Fruit fly (Drosophila melanogaster) whole organism, embryonic: Measurements from ENCODE around the gene CG5762.

Experiments
- Abd-B ChIP-seq: fragments of 200-800 bp; sonication (Bioruptor generic); optimal IDR thresholded peaks from 2 replicates; lab custom pipeline; 2018; ENCODE audit warnings: missing biosample characterization, mild to moderate bottlenecking, missing genetic modification characterization, moderate library complexity
- Adf1 ChIP-seq: fragments of 200-800 bp; sonication (Bioruptor generic); IDR thresholded peaks from 2 replicates; pipeline ENCODE4 v1.3.6; 2022; ENCODE audit warnings: missing biosample characterization, missing genetic modification characterization
- Bdp1 ChIP-seq: fragments of 200-800 bp; sonication (Bioruptor generic); optimal IDR thresholded peaks from 3 replicates; lab custom pipeline; 2016; ENCODE audit warnings: missing biosample characterization, missing genetic modification characterization
- CG10366 ChIP-seq: fragments of 200-800 bp; sonication (Bioruptor generic); IDR thresholded peaks from 2 replicates; pipeline ENCODE4 v1.3.6; 2022; ENCODE audit warnings: missing biosample characterization, missing genetic modification characterization
- CG12219 ChIP-seq: fragments of 200-800 bp; sonication (Bioruptor generic); optimal IDR thresholded peaks from 3 replicates; lab custom pipeline; 2018; ENCODE audit warnings: missing biosample characterization, mild to moderate bottlenecking, missing genetic modification characterization
- CG12659 ChIP-seq: fragments of 200-800 bp; sonication (Bioruptor generic); optimal IDR thresholded peaks from 3 replicates; lab custom pipeline; 2017; ENCODE audit warnings: mild to moderate bottlenecking, missing biosample characterization, missing genetic modification reagents, missing genetic modification characterization
- CG12769 ChIP-seq: fragments of 200-800 bp; sonication (Bioruptor generic); optimal IDR thresholded peaks from 2 replicates; lab custom pipeline; 2019; ENCODE audit warnings: missing biosample characterization, mild to moderate bottlenecking, missing genetic modification characterization, moderate library complexity
- CG13287 ChIP-seq: fragments of 200-800 bp; sonication (Bioruptor generic); IDR thresholded peaks from 2 replicates; pipeline ENCODE4 v1.3.6; 2022; ENCODE audit warnings: missing biosample characterization, missing genetic modification characterization; ENCODE audit not compliant: partially characterized antibody
- CG1647 ChIP-seq: fragments of 200-800 bp; sonication (Bioruptor generic); optimal IDR thresholded peaks from 3 replicates; lab custom pipeline; 2016; ENCODE audit warnings: missing biosample characterization, missing genetic modification characterization
- CG16813 ChIP-seq: fragments of 200-800 bp; sonication (Bioruptor generic); IDR thresholded peaks from 3 replicates; pipeline ENCODE4 v1.3.6; 2022; ENCODE audit warnings: missing biosample characterization, missing genetic modification characterization; ENCODE audit not compliant: partially characterized antibody
- CG17802 ChIP-seq: fragments of 200-800 bp; sonication (Bioruptor generic); optimal IDR thresholded peaks from 2 replicates; lab custom pipeline; 2018; ENCODE audit warnings: missing biosample characterization, mild to moderate bottlenecking, missing genetic modification characterization, moderate library complexity
- CG2116 ChIP-seq: fragments of 200-800 bp; sonication (Bioruptor generic); optimal IDR thresholded peaks from 3 replicates; lab custom pipeline; 2018; ENCODE audit warnings: missing biosample characterization, mild to moderate bottlenecking, missing genetic modification characterization
- CG2678 ChIP-seq: fragments of 200-800 bp; sonication (Bioruptor generic); optimal IDR thresholded peaks from 3 replicates; lab custom pipeline; 2019; ENCODE audit warnings: missing biosample characterization, mild to moderate bottlenecking, missing genetic modification characterization, moderate library complexity
- CG30431 ChIP-seq: fragments of 200-800 bp; sonication (Bioruptor generic); optimal IDR thresholded peaks from 2 replicates; lab custom pipeline; 2017; ENCODE audit warnings: missing biosample characterization, missing genetic modification characterization
- CG3163 ChIP-seq: fragments of 200-800 bp; sonication (Bioruptor generic); optimal IDR thresholded peaks from 3 replicates; lab custom pipeline; 2016; ENCODE audit warnings: missing biosample characterization, missing genetic modification characterization
- CG34422 ChIP-seq: fragments of 200-800 bp; sonication (Bioruptor generic); IDR thresholded peaks from 3 replicates; pipeline ENCODE4 v1.3.6; 2022; ENCODE audit warnings: missing biosample characterization, missing genetic modification characterization
- CG4360 ChIP-seq: fragments of 200-800 bp; sonication (Bioruptor generic); IDR thresholded peaks from 2 replicates; pipeline ENCODE4 v1.3.6; 2022; ENCODE audit warnings: missing biosample characterization, missing genetic modification characterization
- CG4617 ChIP-seq: fragments of 200-800 bp; sonication (Bioruptor generic); optimal IDR thresholded peaks from 3 replicates; lab custom pipeline; 2016; ENCODE audit warnings: missing biosample characterization, missing genetic modification characterization, borderline replicate concordance
- CG4730 ChIP-seq: fragments of 200-800 bp; sonication (Bioruptor generic); IDR thresholded peaks from 2 replicates; pipeline ENCODE4 v1.3.6; 2022; ENCODE audit warnings: missing biosample characterization, missing genetic modification characterization
- CG6791 ChIP-seq: fragments of 200-800 bp; sonication (Bioruptor generic); IDR thresholded peaks from 3 replicates; pipeline ENCODE4 v1.3.6; 2022; ENCODE audit warnings: missing biosample characterization, missing genetic modification characterization; ENCODE audit not compliant: partially characterized antibody
- CG9609 ChIP-seq: fragments of 200-800 bp; sonication (Bioruptor generic); optimal IDR thresholded peaks from 3 replicates; lab custom pipeline; 2016; ENCODE audit warnings: missing biosample characterization, missing genetic modification characterization
- Chrac-16 ChIP-seq: fragments of 200-800 bp; sonication (Bioruptor generic); optimal IDR thresholded peaks from 3 replicates; lab custom pipeline; 2016; ENCODE audit warnings: missing biosample characterization, missing genetic modification characterization
- CkIIα-i1 ChIP-seq: fragments of 200-800 bp; sonication (Bioruptor generic); IDR thresholded peaks from 2 replicates; pipeline ENCODE4 v1.3.6; 2022; ENCODE audit warnings: missing biosample characterization, missing genetic modification characterization
- Ets97D ChIP-seq: fragments of 200-800 bp; sonication (Bioruptor generic); optimal IDR thresholded peaks from 3 replicates; lab custom pipeline; 2016; ENCODE audit warnings: missing biosample characterization, missing genetic modification characterization
- Gug ChIP-seq: fragments of 200-800 bp; sonication (Bioruptor generic); IDR thresholded peaks from 4 replicates; pipeline ENCODE4 v1.3.6; 2022; ENCODE audit warnings: missing biosample characterization, missing genetic modification characterization
- Hmr ChIP-seq: fragments of 200-800 bp; sonication (Bioruptor generic); optimal IDR thresholded peaks from 3 replicates; lab custom pipeline; 2017; ENCODE audit warnings: mild to moderate bottlenecking, missing biosample characterization, missing genetic modification reagents, missing genetic modification characterization
- Hmx ChIP-seq: fragments of 200-800 bp; sonication (Bioruptor generic); optimal IDR thresholded peaks from 2 replicates; lab custom pipeline; 2016; ENCODE audit warnings: missing biosample characterization, missing genetic modification characterization
- Hr3 ChIP-seq: fragments of 200-800 bp; sonication (Bioruptor generic); optimal IDR thresholded peaks from 3 replicates; lab custom pipeline; 2016; ENCODE audit warnings: missing biosample characterization, missing genetic modification characterization
- Nf-YA ChIP-seq: fragments of 200-800 bp; sonication (Bioruptor generic); IDR thresholded peaks from 2 replicates; pipeline ENCODE4 v1.3.6; 2022; ENCODE audit warnings: missing biosample characterization, missing genetic modification characterization
- Nf-YB ChIP-seq: fragments of 200-800 bp; sonication (Bioruptor generic); optimal IDR thresholded peaks from 3 replicates; lab custom pipeline; 2019; ENCODE audit warnings: missing biosample characterization, mild to moderate bottlenecking, missing genetic modification characterization, moderate library complexity
- Opbp ChIP-seq: fragments of 200-800 bp; sonication (Bioruptor generic); IDR thresholded peaks from 3 replicates; pipeline ENCODE4 v1.3.6; 2022; ENCODE audit warnings: missing biosample characterization, missing genetic modification characterization; ENCODE audit not compliant: partially characterized antibody
- PHDP ChIP-seq: fragments of 200-800 bp; sonication (Bioruptor generic); optimal IDR thresholded peaks from 3 replicates; lab custom pipeline; 2018; ENCODE audit warnings: missing biosample characterization, mild to moderate bottlenecking, missing genetic modification characterization, moderate library complexity
- Usf ChIP-seq: fragments of 200-800 bp; sonication (Bioruptor generic); optimal IDR thresholded peaks from 2 replicates; lab custom pipeline; 2017; ENCODE audit warnings: missing genotype, missing biosample characterization, missing genetic modification characterization
- ac ChIP-seq: fragments of 200-800 bp; sonication (Bioruptor generic); optimal IDR thresholded peaks from 3 replicates; lab custom pipeline; 2017; ENCODE audit warnings: missing biosample characterization, mild to moderate bottlenecking, missing genetic modification characterization
- bowl ChIP-seq: fragments of 200-800 bp; sonication (Bioruptor generic); IDR thresholded peaks from 2 replicates; pipeline ENCODE4 v1.3.6; 2022; ENCODE audit warnings: missing biosample characterization, missing genetic modification characterization
- dpn ChIP-seq, 2 experiments: fragments of 200-800 bp; sonication (Bioruptor generic); optimal IDR thresholded peaks; 3 replicates each; lab custom pipeline; 2016; ENCODE audit warnings: missing biosample characterization in 2 of 2, missing genetic modification characterization in 2 of 2
- fu2 ChIP-seq: fragments of 200-800 bp; sonication (Bioruptor generic); optimal IDR thresholded peaks from 2 replicates; lab custom pipeline; 2016; ENCODE audit warnings: missing biosample characterization, missing genetic modification characterization
- ken ChIP-seq: fragments of 200-800 bp; sonication (Bioruptor generic); IDR thresholded peaks from 3 replicates; pipeline ENCODE4 v1.3.6; 2022; ENCODE audit warnings: missing biosample characterization, missing genetic modification characterization
- luna ChIP-seq: fragments of 200-800 bp; sonication (Bioruptor generic); optimal IDR thresholded peaks from 2 replicates; lab custom pipeline; 2016; ENCODE audit warnings: missing biosample characterization, missing genetic modification characterization
- org-1 ChIP-seq: fragments of 200-800 bp; sonication (Bioruptor generic); optimal IDR thresholded peaks from 2 replicates; lab custom pipeline; 2017; ENCODE audit warnings: missing biosample characterization, missing genetic modification characterization
- scrt ChIP-seq: fragments of 200-800 bp; sonication (Bioruptor generic); optimal IDR thresholded peaks from 2 replicates; lab custom pipeline; 2018; ENCODE audit warnings: missing biosample characterization, mild to moderate bottlenecking, missing genetic modification characterization, moderate library complexity
- sisA ChIP-seq: fragments of 200-800 bp; sonication (Bioruptor generic); IDR thresholded peaks from 2 replicates; pipeline ENCODE4 v1.3.6; 2022; ENCODE audit warnings: missing biosample characterization, missing genetic modification characterization
- slp2 ChIP-seq: fragments of 200-800 bp; sonication (Bioruptor generic); optimal IDR thresholded peaks from 2 replicates; lab custom pipeline; 2016; ENCODE audit warnings: missing biosample characterization, missing genetic modification characterization
- sr ChIP-seq: fragments of 200-800 bp; sonication (Bioruptor generic); IDR thresholded peaks from 3 replicates; pipeline ENCODE4 v1.3.6; 2022; ENCODE audit warnings: missing biosample characterization, missing genetic modification characterization
- tio ChIP-seq: fragments of 200-800 bp; sonication (Bioruptor generic); optimal IDR thresholded peaks from 2 replicates; lab custom pipeline; 2017; ENCODE audit warnings: missing biosample characterization, missing genetic modification characterization, inconsistent platforms
- toy ChIP-seq: fragments of 200-800 bp; sonication (Bioruptor generic); IDR thresholded peaks from 2 replicates; pipeline ENCODE4 v1.3.6; 2022; ENCODE audit warnings: missing biosample characterization, missing genetic modification characterization
- tx ChIP-seq: fragments of 200-800 bp; sonication (Bioruptor generic); optimal IDR thresholded peaks from 2 replicates; lab custom pipeline; 2016; ENCODE audit warnings: missing biosample characterization, missing genetic modification characterization
- unc-4 ChIP-seq: fragments of 200-800 bp; sonication (Bioruptor generic); IDR thresholded peaks from 2 replicates; pipeline ENCODE4 v1.3.6; 2022; ENCODE audit warnings: missing biosample characterization, missing genetic modification characterization; ENCODE audit not compliant: partially characterized antibody
- wdn ChIP-seq: fragments of 200-800 bp; sonication (Bioruptor generic); IDR thresholded peaks from 2 replicates; pipeline ENCODE4 v1.3.6; 2022; ENCODE audit warnings: missing biosample characterization, missing genetic modification characterization
- zfh1 ChIP-seq: fragments of 200-800 bp; sonication (Bioruptor generic); IDR thresholded peaks from 3 replicates; pipeline ENCODE4 v1.3.6; 2022; ENCODE audit warnings: missing biosample characterization, missing genetic modification characterization

CG5762 gene

dm6 chr3R:24348420-24349190 is 12.9 kb downstream of the CG5762 start, which contains the start of the genes CG5746 and CG6454 (continued):
- TF ChIP-seq Adf1 (no peak), fu2 (GFP tag; lab: Kevin White, UChicago) (peak; percentile 58), tio (GFP tag; lab: Kevin White, UChicago) (no peak), wdn (GFP tag; lab: Robert Waterston, UW) (peak; percentile 45; the same call in 1 of the 2 replicates), CG13287 (GFP tag; lab: Robert Waterston, UW) (no peak), Nf-YA (no peak), Ets97D (GFP tag; lab: Kevin White, UChicago) (peak; percentile 68), sr (no peak), Bdp1 (GFP tag; lab: Kevin White, UChicago) (peak; percentile 5), CG34422 (GFP tag; lab: Robert Waterston, UW) (peak; percentile 65), Chrac-16 (peak; percentile 64), Usf (GFP tag; lab: Kevin White, UChicago) (peak; percentile 12), CG4617 (GFP tag; lab: Kevin White, UChicago) (peak; percentile 75), ken (GFP tag; lab: Robert Waterston, UW) (no peak), Hmx (GFP tag; lab: Kevin White, UChicago) (no peak), dpn (GFP tag; optimal IDR thresholded peaks at IDR 0.05; lab: Kevin White, UChicago) (peak; percentile 31 to 65), CG10366 (GFP tag; lab: Robert Waterston, UW) (no peak), CkIIα-i1 (GFP tag; lab: Robert Waterston, UW) (no peak), zfh1 (GFP tag; lab: Robert Waterston, UW) (peak; percentile 35; the same call in 1 of the 3 replicates), Nf-YB (GFP tag; lab: Kevin White, UChicago) (no peak), Hmr (GFP tag; lab: Kevin White, UChicago) (no peak), scrt (GFP tag; lab: Kevin White, UChicago) (no peak), ac (GFP tag; lab: Kevin White, UChicago) (no peak), CG1647 (GFP tag; lab: Kevin White, UChicago) (peak; percentile 15), sisA (GFP tag; lab: Robert Waterston, UW) (peak; percentile 26; the same call in 1 of the 2 replicates), bowl (no peak), CG12769 (tag; lab: Kevin White, UChicago) (no peak), CG4360 (GFP tag; lab: Robert Waterston, UW) (peak; percentile 79), Gug (GFP tag; lab: Robert Waterston, UW) (peak; percentile 61; the same call in 3 of the 4 replicates), CG12659 (peak; percentile 83), slp2 (GFP tag; lab: Kevin White, UChicago) (peak; percentile 48), CG4730 (GFP tag; lab: Robert Waterston, UW) (no peak), CG2678 (tag; lab: Kevin White, UChicago) (no peak), Abd-B (no peak), CG17802 (tag; lab: Kevin White, UChicago) (peak; percentile 11), toy (GFP tag; lab: Robert Waterston, UW) (no peak), CG3163 (GFP tag; lab: Kevin White, UChicago) (peak; percentile 56), Hr3 (peak; percentile 73), Opbp (no peak), org-1 (GFP tag; lab: Kevin White, UChicago) (no peak), unc-4 (GFP tag; lab: Robert Waterston, UW) (no peak), CG2116 (GFP tag; lab: Kevin White, UChicago) (peak; percentile 55), CG9609 (GFP tag; lab: Kevin White, UChicago) (peak; percentile 73), tx (peak; percentile 43), CG6791 (GFP tag; lab: Robert Waterston, UW) (no peak; the same call in 2 of the 3 replicates), luna (GFP tag; lab: Kevin White, UChicago) (no peak), CG30431 (GFP tag; lab: Kevin White, UChicago) (no peak), PHDP (tag; lab: Kevin White, UChicago) (no peak), CG16813 (GFP tag; lab: Robert Waterston, UW) (no peak), CG12219 (no peak)
